ENCODE assay signal across 3 fruit fly cellular contexts in the genomic region with DNA sequence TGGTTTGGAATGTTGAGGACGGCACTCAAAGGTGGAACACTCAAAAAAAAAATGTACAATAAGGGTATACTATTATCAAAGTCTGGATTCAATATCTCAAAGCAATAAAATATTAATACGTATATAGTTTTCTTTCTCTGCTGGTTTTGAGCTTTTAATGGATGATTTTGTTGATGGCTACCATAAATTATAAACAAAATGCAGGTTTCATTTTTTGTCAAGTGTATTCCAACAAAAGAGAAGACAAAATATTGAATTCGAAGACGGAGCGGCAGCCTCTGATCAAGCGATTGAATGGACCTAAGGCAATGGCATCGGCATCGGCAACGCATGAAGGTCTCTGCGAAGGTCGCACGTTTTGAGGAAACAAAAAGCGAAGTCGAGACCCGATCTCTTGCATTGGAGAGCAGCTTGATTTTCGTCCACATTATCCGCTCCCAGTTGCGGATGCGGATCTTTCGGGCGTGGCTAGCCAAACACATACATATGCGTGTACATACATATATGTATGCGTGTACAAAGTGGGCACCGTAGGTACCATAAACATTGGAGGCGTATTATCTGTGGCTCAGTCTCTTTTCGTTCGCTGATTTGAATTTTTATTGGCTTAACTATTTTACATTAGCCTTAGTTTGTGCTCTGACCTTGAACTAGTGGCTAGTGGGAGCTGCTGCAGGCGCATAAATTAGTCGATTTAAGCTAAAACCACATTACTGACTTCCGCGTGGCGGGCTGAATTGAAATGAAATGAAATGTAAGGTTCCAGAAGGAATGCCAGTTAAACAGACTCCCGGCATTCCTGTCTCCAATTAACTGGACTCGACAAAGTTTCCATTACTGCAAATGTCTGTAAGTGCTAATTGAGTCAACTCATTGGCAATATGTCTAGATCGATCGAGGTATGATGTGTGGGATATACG.
TF ChIP-seq lines count a peak whose summit lies in the region.

No protein-coding gene starts in this region.

TF ChIP-seq in whole organism, embryonic, 481 proteins besides CTCF, POLR2A, EP300 and RAD21 (continued from another document and continues in another):
- peak; percentile 37 to 48 for TF ChIP-seq dpn (GFP tag; optimal IDR thresholded peaks at IDR 0.05; lab: Kevin White, UChicago)
- TF ChIP-seq ap (GFP tag; IDR thresholded peaks at IDR 0.05; lab: Robert Waterston, UW) = no peak
- TF ChIP-seq abd-A (tag; optimal IDR thresholded peaks at IDR 0.05; lab: Kevin White, UChicago) = peak; percentile 17
- TF ChIP-seq Rfx (GFP tag; IDR thresholded peaks at IDR 0.05; lab: Robert Waterston, UW) = peak; percentile 46; the same call in 1 of the 2 replicates
- TF ChIP-seq tap (tag; optimal IDR thresholded peaks at IDR 0.05; lab: Kevin White, UChicago) = peak; percentile 37
- no peak for TF ChIP-seq tx (GFP tag; optimal IDR thresholded peaks at IDR 0.05; lab: Kevin White, UChicago)
- peak; percentile 39; the same call in 1 of the 2 replicates for TF ChIP-seq lmd (GFP tag; IDR thresholded peaks at IDR 0.05; lab: Robert Waterston, UW)
- TF ChIP-seq Dek (tag; optimal IDR thresholded peaks at IDR 0.05; lab: Kevin White, UChicago) = peak; percentile 9
- TF ChIP-seq CG12659 (GFP tag; optimal IDR thresholded peaks at IDR 0.05; lab: Kevin White, UChicago) = peak; percentile 34
- TF ChIP-seq CG4707 (GFP tag; optimal IDR thresholded peaks at IDR 0.05; lab: Kevin White, UChicago) = no peak
- peak; percentile 37 for TF ChIP-seq CG18599 (GFP tag; optimal IDR thresholded peaks at IDR 0.05; lab: Kevin White, UChicago)
- TF ChIP-seq lab (GFP tag; optimal IDR thresholded peaks at IDR 0.05; lab: Kevin White, UChicago) = peak; percentile 37
- TF ChIP-seq CG17361 (GFP tag; IDR thresholded peaks at IDR 0.05; lab: Robert Waterston, UW) = 0 out of 3 replicates have a peak, but pooled peaks have one; percentile 49
- no peak for TF ChIP-seq TFAM (GFP tag; optimal IDR thresholded peaks at IDR 0.05; lab: Kevin White, UChicago)
- TF ChIP-seq CG2712 (tag; optimal IDR thresholded peaks at IDR 0.05; lab: Kevin White, UChicago) = peak; percentile 40
- peak; percentile 44 for TF ChIP-seq CG10979 (tag; optimal IDR thresholded peaks at IDR 0.05; lab: Kevin White, UChicago)
- TF ChIP-seq NK7.1 (GFP tag; optimal IDR thresholded peaks at IDR 0.05; lab: Kevin White, UChicago) = no peak
- peak; percentile 37; the same call in 1 of the 2 replicates for TF ChIP-seq sisA (GFP tag; IDR thresholded peaks at IDR 0.05; lab: Robert Waterston, UW)
- peak; percentile 38 for TF ChIP-seq esg (GFP tag; conservative IDR thresholded peaks at IDR 0.05; lab: Robert Waterston, UW)
- TF ChIP-seq ranshi (GFP tag; IDR thresholded peaks at IDR 0.05; lab: Robert Waterston, UW) = peak; percentile 46; the same call in 1 of the 2 replicates
- TF ChIP-seq CG18619 (GFP tag; optimal IDR thresholded peaks at IDR 0.05; lab: Kevin White, UChicago) = no peak
- 0 out of 2 replicates have a peak, but pooled peaks have one; percentile 13 for TF ChIP-seq CG11696 (GFP tag; IDR thresholded peaks at IDR 0.05; lab: Robert Waterston, UW)
- TF ChIP-seq CG9727 (GFP tag; optimal IDR thresholded peaks at IDR 0.05; lab: Kevin White, UChicago) = peak; percentile 24
- TF ChIP-seq Rx (GFP tag; IDR thresholded peaks at IDR 0.05; lab: Robert Waterston, UW) = 0 out of 2 replicates have a peak, but pooled peaks have one; percentile 5
- peak; percentile 4 for TF ChIP-seq CG1603 (tag; optimal IDR thresholded peaks at IDR 0.05; lab: Kevin White, UChicago)
- TF ChIP-seq Hsf (GFP tag; optimal IDR thresholded peaks at IDR 0.05; lab: Kevin White, UChicago) = peak; percentile 10
- peak; percentile 16 for TF ChIP-seq cg (GFP tag; optimal IDR thresholded peaks at IDR 0.05; lab: Kevin White, UChicago)
- TF ChIP-seq CG6689 (GFP tag; IDR thresholded peaks at IDR 0.05; lab: Robert Waterston, UW) = peak; percentile 67
- no peak for TF ChIP-seq Dip2 (GFP tag; IDR thresholded peaks at IDR 0.05; lab: Robert Waterston, UW)
- TF ChIP-seq gcm (GFP tag; optimal IDR thresholded peaks at IDR 0.05; lab: Kevin White, UChicago) = peak; percentile 22
- peak; percentile 12 for TF ChIP-seq salm (tag; optimal IDR thresholded peaks at IDR 0.05; lab: Kevin White, UChicago)
- TF ChIP-seq CG12769 (tag; optimal IDR thresholded peaks at IDR 0.05; lab: Kevin White, UChicago) = peak; percentile 57
- peak; percentile 65 for TF ChIP-seq row (GFP tag; IDR thresholded peaks at IDR 0.05; lab: Robert Waterston, UW)
- no peak for TF ChIP-seq CG30431 (GFP tag; optimal IDR thresholded peaks at IDR 0.05; lab: Kevin White, UChicago)
- no peak for TF ChIP-seq CG7372 (GFP tag; IDR thresholded peaks at IDR 0.05; lab: Robert Waterston, UW)
- peak; percentile 3 for TF ChIP-seq CG2116 (GFP tag; optimal IDR thresholded peaks at IDR 0.05; lab: Kevin White, UChicago)
- 0 out of 2 replicates have a peak, but pooled peaks have one; percentile 30 for TF ChIP-seq E2f1 (GFP tag; IDR thresholded peaks at IDR 0.05; lab: Robert Waterston, UW)
- TF ChIP-seq CG5180 (GFP tag; optimal IDR thresholded peaks at IDR 0.05; lab: Kevin White, UChicago) = peak; percentile 27

TF ChIP-seq in whole organism, prepupa, 60 proteins besides CTCF, POLR2A, EP300 and RAD21 (continued from another document):
- no peak for TF ChIP-seq CG15336 (GFP tag; IDR thresholded peaks at IDR 0.05; lab: Robert Waterston, UW)
- TF ChIP-seq Sox14 (GFP tag; optimal IDR thresholded peaks at IDR 0.05; lab: Kevin White, UChicago) = peak; percentile 61
- TF ChIP-seq CG6163 (GFP tag; IDR thresholded peaks at IDR 0.05; lab: Robert Waterston, UW) = peak; percentile 82
- peak; percentile 47 for TF ChIP-seq CG9139 (GFP tag; optimal IDR thresholded peaks at IDR 0.05; lab: Kevin White, UChicago)
- peak; percentile 57 for TF ChIP-seq Sox15 (GFP tag; optimal IDR thresholded peaks at IDR 0.05; lab: Kevin White, UChicago)
- TF ChIP-seq dsx (GFP tag; optimal IDR thresholded peaks at IDR 0.05; lab: Kevin White, UChicago; ENCODE audit: poor library complexity, severe bottlenecking) = peak; percentile 79
- TF ChIP-seq Eip78C (GFP tag; lab: Kevin White, UChicago) = peak; percentile 94
- no peak for TF ChIP-seq CG11294 (GFP tag; IDR thresholded peaks at IDR 0.05; lab: Robert Waterston, UW)
- peak; percentile 46 for TF ChIP-seq net (GFP tag; optimal IDR thresholded peaks at IDR 0.05; lab: Kevin White, UChicago)
- peak in 1 of 2 experiments; percentile 66 for TF ChIP-seq salr (GFP tag; optimal IDR thresholded peaks at IDR 0.05; lab: Kevin White, UChicago)
- TF ChIP-seq CG6808 (GFP tag; optimal IDR thresholded peaks at IDR 0.05; lab: Kevin White, UChicago) = peak; percentile 80
- TF ChIP-seq CG10631 (GFP tag; optimal IDR thresholded peaks at IDR 0.05; lab: Kevin White, UChicago) = peak; percentile 77
- TF ChIP-seq Met (GFP tag; optimal IDR thresholded peaks at IDR 0.05; lab: Kevin White, UChicago) = peak; percentile 57
- TF ChIP-seq vri (GFP tag; optimal IDR thresholded peaks at IDR 0.05; lab: Kevin White, UChicago) = peak; percentile 8
- TF ChIP-seq CG10669 (GFP tag; optimal IDR thresholded peaks at IDR 0.05; lab: Kevin White, UChicago) = peak; percentile 79
- no peak for TF ChIP-seq CG6276 (GFP tag; optimal IDR thresholded peaks at IDR 0.05; lab: Kevin White, UChicago)
- peak; percentile 79 for TF ChIP-seq CG3919 (GFP tag; optimal IDR thresholded peaks at IDR 0.05; lab: Kevin White, UChicago)
- TF ChIP-seq CG4318 (GFP tag; optimal IDR thresholded peaks at IDR 0.05; lab: Kevin White, UChicago) = no peak
- peak; percentile 44 for TF ChIP-seq CG8319 (GFP tag; optimal IDR thresholded peaks at IDR 0.05; lab: Kevin White, UChicago)
- no peak for TF ChIP-seq Blimp-1 (GFP tag; optimal IDR thresholded peaks at IDR 0.05; lab: Kevin White, UChicago)
- TF ChIP-seq CG34406 (GFP tag; optimal IDR thresholded peaks at IDR 0.05; lab: Kevin White, UChicago) = peak; percentile 72
- no peak for TF ChIP-seq Hr38 (GFP tag; optimal IDR thresholded peaks at IDR 0.05; lab: Kevin White, UChicago)
- peak; percentile 50 for TF ChIP-seq topi (GFP tag; optimal IDR thresholded peaks at IDR 0.05; lab: Kevin White, UChicago)
- peak; percentile 74 for TF ChIP-seq CG7368 (GFP tag; optimal IDR thresholded peaks at IDR 0.05; lab: Kevin White, UChicago)
- TF ChIP-seq Lpt (GFP tag; optimal IDR thresholded peaks at IDR 0.05; lab: Kevin White, UChicago) = no peak
- peak; percentile 28 for TF ChIP-seq Sox102F (GFP tag; optimal IDR thresholded peaks at IDR 0.05; lab: Kevin White, UChicago)
- TF ChIP-seq Hr4 (GFP tag; optimal IDR thresholded peaks at IDR 0.05; lab: Kevin White, UChicago) = peak; percentile 18
- peak; percentile 3 for TF ChIP-seq fd85E (GFP tag; optimal IDR thresholded peaks at IDR 0.05; lab: Kevin White, UChicago)
- no peak for TF ChIP-seq eg (GFP tag; IDR thresholded peaks at IDR 0.05; lab: Robert Waterston, UW)
- peak; percentile 49 for TF ChIP-seq cyc (GFP tag; optimal IDR thresholded peaks at IDR 0.05; lab: Kevin White, UChicago)
- TF ChIP-seq fkh (GFP tag; optimal IDR thresholded peaks at IDR 0.05; lab: Kevin White, UChicago) = no peak
- TF ChIP-seq CG3032 (tag; optimal IDR thresholded peaks at IDR 0.05; lab: Kevin White, UChicago) = peak; percentile 82
- TF ChIP-seq CG32006 (GFP tag; optimal IDR thresholded peaks at IDR 0.05; lab: Kevin White, UChicago) = no peak
- no peak for TF ChIP-seq Smox (GFP tag; optimal IDR thresholded peaks at IDR 0.05; lab: Kevin White, UChicago)
- peak; percentile 74 for TF ChIP-seq CG8632 (GFP tag; optimal IDR thresholded peaks at IDR 0.05; lab: Kevin White, UChicago)
- TF ChIP-seq CG6792 (GFP tag; optimal IDR thresholded peaks at IDR 0.05; lab: Kevin White, UChicago) = peak; percentile 73
- peak; percentile 66 for TF ChIP-seq OdsH (GFP tag; optimal IDR thresholded peaks at IDR 0.05; lab: Kevin White, UChicago)
- peak; percentile 80 for TF ChIP-seq spab (GFP tag; optimal IDR thresholded peaks at IDR 0.05; lab: Kevin White, UChicago)
- TF ChIP-seq Eip93F (GFP tag; optimal IDR thresholded peaks at IDR 0.05; lab: Kevin White, UChicago) = no peak
TF ChIP-seq in whole organism, prepupa: peak in this region for 43.

TF ChIP-seq in whole organism, wandering third instar larva, 38 proteins besides CTCF, POLR2A, EP300 and RAD21 (continued from another document):
- TF ChIP-seq Myc (optimal IDR thresholded peaks at IDR 0.05; lab: Kevin White, UChicago) (no peak), ey (GFP tag; optimal IDR thresholded peaks at IDR 0.05; lab: Kevin White, UChicago) (peak; percentile 61), N (GFP tag; optimal IDR thresholded peaks at IDR 0.05; lab: Kevin White, UChicago) (no peak), Sp1 (GFP tag; optimal IDR thresholded peaks at IDR 0.05; lab: Kevin White, UChicago) (peak; percentile 9), Abd-B (GFP tag; optimal IDR thresholded peaks at IDR 0.05; lab: Kevin White, UChicago) (no peak), Vsx2 (GFP tag; optimal IDR thresholded peaks at IDR 0.05; lab: Kevin White, UChicago; ENCODE audit: partially characterized antibody) (no peak), Hnf4 (GFP tag; optimal IDR thresholded peaks at IDR 0.05; lab: Kevin White, UChicago) (peak; percentile 41), dl (GFP tag; optimal IDR thresholded peaks at IDR 0.05; lab: Kevin White, UChicago; ENCODE audit: insufficient read depth in 1 of 2, partially characterized antibody in 2 of 2) (no peak), CG9705 (GFP tag; optimal IDR thresholded peaks at IDR 0.05; lab: Kevin White, UChicago) (no peak), Hr83 (GFP tag; optimal IDR thresholded peaks at IDR 0.05; lab: Kevin White, UChicago; ENCODE audit: poor library complexity, severe bottlenecking) (no peak), fru (GFP tag; optimal IDR thresholded peaks at IDR 0.05; lab: Kevin White, UChicago) (peak; percentile 66), woc (GFP tag; optimal IDR thresholded peaks at IDR 0.05; lab: Kevin White, UChicago) (peak; percentile 15), HLH106 (tag; optimal IDR thresholded peaks at IDR 0.05; lab: Kevin White, UChicago) (peak; percentile 31)
